Worm (Caenorhabditis elegans) whole organism, young adult: ENCODE results near the gene Y51H7C.9.
"Not testable (repeated sequence)": the region's sequence is repeated elsewhere in the genome, so short reads cannot be mapped to it uniquely, and the experiment has no call there.

ENCODE experiments used
- mel-28 ChIP-seq: sonication (generic microtip); optimal IDR thresholded peaks from 2 replicates; lab custom pipeline; 2016; ENCODE audit warnings: borderline replicate concordance, mild to moderate bottlenecking, missing genetic modification characterization, missing compliant biosample characterization
- nfya-1 ChIP-seq: sonication (generic microtip); optimal IDR thresholded peaks from 2 replicates; lab custom pipeline; 2017; ENCODE audit warnings: antibody characterized with exemption, missing compliant biosample characterization, missing genetic modification characterization, borderline replicate concordance; ENCODE audit not compliant: insufficient read depth

ce11 chrII:1451975-1452374 lies 40.7 kb upstream of the Y51H7C.9 start:
- not testable (repeated sequence) for TF ChIP-seq mel-28, nfya-1 (tag; lab: Kevin White, UChicago)
